Fruit fly (Drosophila melanogaster): ENCODE data around the gene AcCoAS.

AcCoAS gene

DNA sequence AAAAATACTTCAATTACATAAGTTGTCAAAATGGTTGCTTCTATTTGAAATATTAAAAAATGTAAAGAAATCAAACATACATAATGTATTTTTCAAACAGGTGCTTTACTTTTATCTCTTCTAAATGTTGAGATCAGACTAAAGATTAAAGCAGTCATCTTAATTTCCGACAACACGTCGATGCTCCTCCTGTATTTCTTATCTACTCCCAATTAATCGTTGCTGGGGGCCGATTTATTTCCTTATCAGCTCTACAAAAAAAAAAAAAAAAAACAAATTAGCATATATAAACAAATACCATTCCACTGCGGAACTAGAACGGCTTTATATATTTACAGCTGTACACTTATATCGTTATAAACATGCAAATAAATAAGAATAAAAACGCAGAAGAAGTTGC, 1.7 kb upstream of the AcCoAS start:
- TF ChIP-seq CG11762 (GFP tag; optimal IDR thresholded peaks at IDR 0.05; ENCODE audit: insufficient read depth) (no peak), dac (GFP tag; optimal IDR thresholded peaks at IDR 0.05) (no peak), svp (GFP tag) (peak; percentile 75), Eip78C (GFP tag) (peak; percentile 34), Sox102F (GFP tag; optimal IDR thresholded peaks at IDR 0.05) (no peak), CG10631 (GFP tag; optimal IDR thresholded peaks at IDR 0.05) (no peak)

dm6 chr3L:21280996-21281691, 1.1 kb upstream of the AcCoAS start, which contains the start of gene ppl:
Gene ppl (minus strand): TSS chr3L:21281506.
- TF ChIP-seq CG15336 (GFP tag; IDR thresholded peaks at IDR 0.05) (no peak), svp (GFP tag) (peak; percentile 100), Sox102F (GFP tag; optimal IDR thresholded peaks at IDR 0.05) (peak; percentile 1), Hr39 (GFP tag; optimal IDR thresholded peaks at IDR 0.05) (no peak), vri (GFP tag; optimal IDR thresholded peaks at IDR 0.05) (peak; percentile 31), Met (GFP tag; optimal IDR thresholded peaks at IDR 0.05) (peak; percentile 15), fkh (GFP tag; optimal IDR thresholded peaks at IDR 0.05) (peak; percentile 96), CG3032 (tag; optimal IDR thresholded peaks at IDR 0.05) (no peak), Eip78C (GFP tag) (peak; percentile 11)

DNA sequence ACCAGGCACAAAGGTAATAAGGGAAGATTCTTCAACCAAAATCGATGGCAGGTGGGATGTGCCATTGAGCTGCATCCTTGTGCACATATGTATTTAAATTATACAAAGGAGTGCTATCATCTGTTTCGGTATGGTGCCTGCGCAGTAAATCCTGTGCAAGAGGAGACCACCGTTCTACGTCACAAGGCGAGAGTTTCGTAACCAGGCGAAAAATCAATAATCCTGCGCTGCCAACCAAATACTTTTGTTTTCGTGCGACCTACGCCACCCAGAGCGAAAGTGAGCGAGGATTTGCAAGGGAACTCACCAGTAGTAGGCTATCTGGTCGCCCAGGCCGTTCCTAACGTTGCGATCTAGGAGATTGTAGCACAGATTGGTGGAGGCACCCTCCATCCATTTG, 875 bp downstream of the AcCoAS start:
- TF ChIP-seq net (GFP tag; optimal IDR thresholded peaks at IDR 0.05) (no peak), svp (GFP tag) (peak; percentile 59)

DNA sequence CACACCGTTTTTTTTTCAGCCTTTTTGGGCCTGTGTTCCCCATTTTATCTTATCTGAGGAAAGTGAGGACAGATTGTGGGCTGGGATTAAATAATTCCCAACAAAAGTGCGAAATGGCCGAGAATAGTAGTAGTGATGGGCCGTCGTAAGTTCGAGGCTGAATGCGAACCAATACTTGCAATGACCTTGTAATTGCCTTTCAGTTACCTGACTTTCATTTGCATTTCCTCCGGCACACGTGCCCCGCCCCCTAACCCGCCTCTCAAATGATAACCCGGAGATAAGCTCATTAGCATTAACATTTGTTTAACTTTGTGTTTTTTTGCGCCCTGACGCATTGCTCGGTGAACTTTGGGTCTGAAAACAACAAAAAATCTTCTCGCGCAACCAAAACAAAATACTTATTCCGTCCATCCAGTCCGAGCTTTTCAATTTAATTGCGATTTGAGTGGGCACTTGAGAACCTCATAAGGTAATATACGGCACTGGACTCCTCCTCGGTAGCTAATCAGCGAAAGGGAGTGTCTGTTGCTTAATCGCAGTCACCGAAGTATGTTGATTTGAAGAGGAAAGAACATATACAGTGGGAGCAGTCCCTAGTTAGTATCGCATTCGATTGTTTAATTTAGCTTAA, 2.0 kb downstream of the AcCoAS start:
- TF ChIP-seq Eip75B (GFP tag; optimal IDR thresholded peaks at IDR 0.05), result no peak
- no peak for TF ChIP-seq CG6276 (GFP tag; optimal IDR thresholded peaks at IDR 0.05)
- TF ChIP-seq vri (GFP tag; optimal IDR thresholded peaks at IDR 0.05), result peak; percentile 70
- TF ChIP-seq Ets96B (tag; optimal IDR thresholded peaks at IDR 0.05), result no peak
- no peak for TF ChIP-seq CG10669 (GFP tag; optimal IDR thresholded peaks at IDR 0.05)
- TF ChIP-seq svp (GFP tag), result peak; percentile 74

DNA sequence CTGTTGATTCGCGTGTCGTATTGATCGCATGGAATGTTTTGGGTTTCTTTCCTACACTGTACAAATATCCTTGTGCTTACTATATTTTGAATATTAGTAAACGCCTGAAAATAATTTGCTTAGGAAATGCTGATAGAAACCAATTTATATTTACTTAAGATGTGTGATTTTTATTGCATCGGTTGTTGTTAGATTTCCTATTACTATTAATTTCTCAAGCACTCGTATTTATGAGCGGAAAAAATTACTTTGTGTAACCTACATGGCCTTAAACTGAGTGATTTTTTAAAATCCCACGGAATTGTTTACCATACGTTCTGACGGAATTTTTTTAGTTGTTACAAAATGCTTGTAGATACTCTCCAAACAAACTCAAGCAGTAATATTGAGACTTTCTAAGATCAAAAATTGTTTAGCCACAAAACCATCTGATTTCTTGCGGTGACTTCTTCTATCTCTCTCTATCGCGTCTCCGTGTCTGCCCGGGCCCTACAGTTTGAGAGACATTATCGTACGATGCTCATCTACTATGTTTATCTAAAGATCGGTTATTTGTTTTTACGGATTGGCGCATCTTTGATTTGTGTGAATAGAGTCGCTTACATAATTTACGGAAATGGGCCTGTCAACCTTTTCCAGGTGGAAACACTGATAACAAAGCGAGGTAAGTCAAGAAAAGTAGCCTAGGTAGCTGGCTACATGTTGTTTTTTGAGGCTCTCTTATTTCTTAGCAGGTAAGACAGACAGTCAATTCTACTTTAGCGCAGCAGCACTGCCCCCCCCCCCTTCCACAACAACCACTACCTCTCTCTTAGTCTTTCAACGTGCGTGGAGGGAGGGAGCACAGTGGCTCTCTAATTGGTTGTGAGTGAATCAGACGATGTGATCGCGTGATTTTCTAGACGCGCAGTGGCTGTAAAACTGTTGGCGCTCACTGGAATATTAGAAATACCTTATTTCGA, 3.5 kb downstream of the AcCoAS start:
- TF ChIP-seq OdsH (GFP tag; optimal IDR thresholded peaks at IDR 0.05) (peak; percentile 7), Eip75B (GFP tag; optimal IDR thresholded peaks at IDR 0.05) (peak; percentile 52), dac (GFP tag; optimal IDR thresholded peaks at IDR 0.05) (no peak), Sox102F (GFP tag; optimal IDR thresholded peaks at IDR 0.05) (peak; percentile 41), cyc (GFP tag; optimal IDR thresholded peaks at IDR 0.05) (peak; percentile 54), CG6163 (GFP tag; IDR thresholded peaks at IDR 0.05) (0 out of 3 replicates have a peak, but pooled peaks have one; percentile 18), CG4318 (GFP tag; optimal IDR thresholded peaks at IDR 0.05) (no peak), svp (GFP tag) (peak; percentile 83), pdm3 (GFP tag; optimal IDR thresholded peaks at IDR 0.05) (peak; percentile 45), ss (GFP tag; optimal IDR thresholded peaks at IDR 0.05) (peak in 1 of 2 experiments; percentile 50), Met (GFP tag; optimal IDR thresholded peaks at IDR 0.05) (peak; percentile 63), CG16779 (tag; optimal IDR thresholded peaks at IDR 0.05) (no peak), Lpt (GFP tag; optimal IDR thresholded peaks at IDR 0.05) (no peak), CG31627 (GFP tag; optimal IDR thresholded peaks at IDR 0.05) (peak; percentile 42), dsx (GFP tag; optimal IDR thresholded peaks at IDR 0.05; ENCODE audit: poor library complexity, severe bottlenecking) (peak; percentile 20), achi (GFP tag; optimal IDR thresholded peaks at IDR 0.05) (peak; percentile 28), Ets96B (tag; optimal IDR thresholded peaks at IDR 0.05) (no peak), acj6 (GFP tag; optimal IDR thresholded peaks at IDR 0.05) (peak; percentile 49), CG3919 (GFP tag; optimal IDR thresholded peaks at IDR 0.05) (peak; percentile 23), Eip78C (GFP tag) (peak; percentile 95), Hr39 (GFP tag; optimal IDR thresholded peaks at IDR 0.05) (peak; percentile 62), Sox14 (GFP tag; optimal IDR thresholded peaks at IDR 0.05) (peak; percentile 28), CG32006 (GFP tag; optimal IDR thresholded peaks at IDR 0.05) (no peak), fkh (GFP tag; optimal IDR thresholded peaks at IDR 0.05) (peak; percentile 81), CG11762 (GFP tag; optimal IDR thresholded peaks at IDR 0.05; ENCODE audit: insufficient read depth) (no peak), esn (GFP tag; optimal IDR thresholded peaks at IDR 0.05) (peak; percentile 68), CG34406 (GFP tag; optimal IDR thresholded peaks at IDR 0.05) (peak; percentile 13), Hr38 (GFP tag; optimal IDR thresholded peaks at IDR 0.05) (no peak), fd85E (GFP tag; optimal IDR thresholded peaks at IDR 0.05) (no peak), Sox15 (GFP tag; optimal IDR thresholded peaks at IDR 0.05) (peak; percentile 6), CG10669 (GFP tag; optimal IDR thresholded peaks at IDR 0.05) (no peak), CG10631 (GFP tag; optimal IDR thresholded peaks at IDR 0.05) (peak; percentile 43)

Data from whole organism, prepupa.